Worm (Caenorhabditis elegans): ENCODE data around the gene Y51H4A.8.

The Y51H4A.8 gene

ce11 chrIV:16560971-16561370 lies 17.4 kb downstream of the Y51H4A.8 start:
- TF ChIP-seq unc-55 (GFP tag; optimal IDR thresholded peaks at IDR 0.05) (no peak), blmp-1 (tag; optimal IDR thresholded peaks at IDR 0.05; ENCODE audit: insufficient read depth) (no peak), nhr-77 (tag; optimal IDR thresholded peaks at IDR 0.05) (no peak), R02D3.7 (tag; optimal IDR thresholded peaks at IDR 0.05) (no peak), F13H6.1 (tag; optimal IDR thresholded peaks at IDR 0.05) (no peak), nhr-237 (tag; optimal IDR thresholded peaks at IDR 0.05) (no peak), skn-1 (tag; optimal IDR thresholded peaks at IDR 0.05) (no peak), fos-1 (tag; optimal IDR thresholded peaks at IDR 0.05) (no peak), lin-13 (GFP tag; optimal IDR thresholded peaks at IDR 0.05) (no peak)

- TF ChIP-seq nhr-6 (tag; optimal IDR thresholded peaks at IDR 0.05) (no peak), blmp-1 (tag; optimal IDR thresholded peaks at IDR 0.05; ENCODE audit: insufficient read depth) (no peak), egl-27 (tag; optimal IDR thresholded peaks at IDR 0.05) (no peak), ZK546.5 (tag; optimal IDR thresholded peaks at IDR 0.05) (no peak), aly-2 (tag; optimal IDR thresholded peaks at IDR 0.05) (no peak), unc-55 (GFP tag; optimal IDR thresholded peaks at IDR 0.05) (no peak), mbf-1 (tag; optimal IDR thresholded peaks at IDR 0.05) (no peak), mdl-1 (tag; optimal IDR thresholded peaks at IDR 0.05) (no peak)
Measured at ce11 chrIV:16551457-16551856, 26.9 kb downstream of the Y51H4A.8 start.

- TF ChIP-seq aly-2 (tag; optimal IDR thresholded peaks at IDR 0.05): no peak
- no peak for TF ChIP-seq nhr-12 (tag; optimal IDR thresholded peaks at IDR 0.05)
Measured at ce11 chrIV:16542649-16543048, 35.7 kb downstream of the Y51H4A.8 start, which contains the start of gene uroc-1. Gene uroc-1, minus strand, starts transcription at chrIV:16542749.

ce11 chrIV:16540540-16540939 lies 37.8 kb downstream of the Y51H4A.8 start:
- TF ChIP-seq nhr-25 (tag; optimal IDR thresholded peaks at IDR 0.05) (no peak), R02D3.7 (tag; optimal IDR thresholded peaks at IDR 0.05) (no peak), blmp-1 (tag; optimal IDR thresholded peaks at IDR 0.05; ENCODE audit: insufficient read depth) (no peak), nhr-12 (tag; optimal IDR thresholded peaks at IDR 0.05) (no peak), F13H6.1 (tag; optimal IDR thresholded peaks at IDR 0.05) (no peak), sem-4 (tag; optimal IDR thresholded peaks at IDR 0.05) (no peak), lsy-2 (tag; optimal IDR thresholded peaks at IDR 0.05) (no peak), ceh-82 (tag; optimal IDR thresholded peaks at IDR 0.05) (no peak), crh-2 (tag; optimal IDR thresholded peaks at IDR 0.05) (no peak), nhr-23 (tag; optimal IDR thresholded peaks at IDR 0.05) (no peak), elt-3 (tag; optimal IDR thresholded peaks at IDR 0.05) (no peak), skn-1 (tag; optimal IDR thresholded peaks at IDR 0.05) (no peak), unc-62 (GFP tag; optimal IDR thresholded peaks at IDR 0.05) (no peak), ama-1 (optimal IDR thresholded peaks at IDR 0.05) (no peak), nhr-11 (tag; optimal IDR thresholded peaks at IDR 0.05) (no peak), ZK546.5 (tag; optimal IDR thresholded peaks at IDR 0.05) (no peak), nhr-129 (tag; optimal IDR thresholded peaks at IDR 0.05) (no peak), mbf-1 (tag; optimal IDR thresholded peaks at IDR 0.05) (no peak), nhr-6 (tag; optimal IDR thresholded peaks at IDR 0.05) (no peak)

ce11 chrIV:16534900-16535299 lies 43.4 kb downstream of the Y51H4A.8 start:
- TF ChIP-seq Y55F3AM.14 (GFP tag; optimal IDR thresholded peaks at IDR 0.05): no peak
- no peak for TF ChIP-seq nhr-237 (tag; optimal IDR thresholded peaks at IDR 0.05)
- no peak for TF ChIP-seq zag-1 (tag; optimal IDR thresholded peaks at IDR 0.05)
- no peak for TF ChIP-seq nhr-129 (tag; optimal IDR thresholded peaks at IDR 0.05)
- TF ChIP-seq mab-5 (tag; optimal IDR thresholded peaks at IDR 0.05): no peak
- no peak for TF ChIP-seq lin-13 (GFP tag; optimal IDR thresholded peaks at IDR 0.05)
- no peak for TF ChIP-seq nhr-10 (tag; optimal IDR thresholded peaks at IDR 0.05)
- no peak for TF ChIP-seq ama-1 (optimal IDR thresholded peaks at IDR 0.05)
- no peak for TF ChIP-seq aly-2 (tag; optimal IDR thresholded peaks at IDR 0.05)
- TF ChIP-seq F13H6.1 (tag; optimal IDR thresholded peaks at IDR 0.05): no peak

ce11 chrIV:16533361-16533760 lies 45.0 kb downstream of the Y51H4A.8 start, which contains the start of gene Y51H4A.6:
Gene Y51H4A.6, plus strand, starts transcription at chrIV:16533661.
- TF ChIP-seq alr-1 (tag; optimal IDR thresholded peaks at IDR 0.05) (no peak), zag-1 (tag; optimal IDR thresholded peaks at IDR 0.05) (no peak), nhr-10 (tag; optimal IDR thresholded peaks at IDR 0.05) (no peak)

Data from whole organism, L2 larva.